Worm (Caenorhabditis elegans) whole organism, mixed stage, embryonic: ENCODE results near the gene F10D7.11.

ENCODE experiments used
- blmp-1 ChIP-seq: fragments of 150-350 bp; optimal IDR thresholded peaks from 2 replicates; lab custom pipeline; 2014; ENCODE audit warnings: missing biosample characterization, missing genetic modification characterization
- elt-1 ChIP-seq: sonication (generic microtip); optimal IDR thresholded peaks from 2 replicates; lab custom pipeline; 2017; ENCODE audit warnings: missing genetic modification characterization, mild to moderate bottlenecking, missing compliant biosample characterization, antibody characterized with exemption, moderate library complexity, borderline replicate concordance; ENCODE audit not compliant: insufficient read depth
- elt-3 ChIP-seq: fragments of 150-350 bp; optimal IDR thresholded peaks from 2 replicates; lab custom pipeline; 2014; ENCODE audit warnings: missing biosample characterization, missing genetic modification characterization
- mab-5 ChIP-seq: fragments of 150-350 bp; optimal IDR thresholded peaks from 2 replicates; lab custom pipeline; 2014; ENCODE audit warnings: missing biosample characterization, missing genetic modification characterization
- mep-1 ChIP-seq: fragments of 150-350 bp; optimal IDR thresholded peaks from 2 replicates; lab custom pipeline; 2017; ENCODE audit warnings: missing biosample characterization, missing genetic modification reagents, missing genetic modification characterization, inconsistent platforms
- nhr-237 ChIP-seq: fragments of 150-350 bp; optimal IDR thresholded peaks from 2 replicates; lab custom pipeline; 2014; ENCODE audit warnings: missing biosample characterization, missing genetic modification characterization
- nhr-28 ChIP-seq: fragments of 150-350 bp; optimal IDR thresholded peaks from 2 replicates; lab custom pipeline; 2014; ENCODE audit warnings: missing biosample characterization, missing genetic modification characterization
- snpc-4 ChIP-seq: fragments of 150-350 bp; optimal IDR thresholded peaks from 2 replicates; lab custom pipeline; 2014; ENCODE audit warnings: missing biosample characterization, missing genetic modification characterization

DNA sequence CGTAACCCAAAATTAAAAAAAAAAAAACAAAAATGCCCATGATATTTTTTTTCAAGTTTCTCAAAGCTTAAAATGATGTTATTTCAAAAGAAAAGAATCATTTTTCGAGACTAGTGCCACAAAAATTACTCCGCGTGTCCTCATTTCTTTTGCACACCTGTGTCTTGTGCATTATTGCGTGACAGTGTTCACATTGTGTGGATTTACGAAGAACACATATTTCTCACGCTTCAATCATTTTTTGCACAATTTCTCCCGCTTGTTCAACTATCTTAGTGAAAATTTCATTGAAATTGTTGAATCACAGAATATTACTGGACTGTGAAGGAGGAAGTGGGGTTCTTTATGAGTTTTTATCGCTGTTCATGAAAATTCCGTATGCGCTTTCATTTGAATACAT, 46.2 kb downstream of the F10D7.11 start:
- TF ChIP-seq nhr-237 (tag; lab: Kevin White, UChicago) (no peak), mab-5 (no peak), elt-1 (tag; lab: Kevin White, UChicago) (no peak), blmp-1 (no peak), mep-1 (tag; lab: Kevin White, UChicago) (no peak), nhr-28 (tag; lab: Kevin White, UChicago) (no peak), elt-3 (tag; lab: Kevin White, UChicago) (no peak), snpc-4 (no peak)
